Worm (Caenorhabditis elegans) whole organism, late embryonic: Measurements from ENCODE around the gene Y46G5A.20.
A peak's percentile ranks its signal among the peaks of the same experiment; 100 is the strongest.

Source experiments
- C08G9.2 ChIP-seq: sonication (generic microtip); optimal IDR thresholded peaks from 2 replicates; lab custom pipeline; 2016; ENCODE audit warnings: mild to moderate bottlenecking, missing genetic modification characterization, moderate library complexity, missing compliant biosample characterization
- ceh-14 ChIP-seq: sonication (generic microtip); optimal IDR thresholded peaks from 2 replicates; lab custom pipeline; 2016; ENCODE audit warnings: missing genotype, missing genetic modification characterization, missing compliant biosample characterization
- elt-2 ChIP-seq: sonication (generic microtip); optimal IDR thresholded peaks from 2 replicates; lab custom pipeline; 2016; ENCODE audit warnings: missing genetic modification reagents, missing genetic modification characterization, missing compliant biosample characterization
- hlh-30 ChIP-seq: sonication (generic microtip); optimal IDR thresholded peaks from 2 replicates; lab custom pipeline; 2017; ENCODE audit warnings: antibody characterized with exemption, missing genetic modification characterization, missing compliant biosample characterization; ENCODE audit not compliant: insufficient read depth
- odd-2 ChIP-seq: sonication (generic microtip); optimal IDR thresholded peaks from 2 replicates; lab custom pipeline; 2017; ENCODE audit warnings: antibody characterized with exemption, mild to moderate bottlenecking, missing genetic modification characterization, missing compliant biosample characterization
- pha-4 ChIP-seq: fragments of 150-350 bp; optimal IDR thresholded peaks from 2 replicates; lab custom pipeline; 2018; ENCODE audit warnings: missing biosample characterization, missing genetic modification reagents, missing genetic modification characterization
- rnt-1 ChIP-seq: sonication (generic microtip); optimal IDR thresholded peaks from 2 replicates; lab custom pipeline; 2016; ENCODE audit warnings: missing genetic modification characterization, missing compliant biosample characterization
- ttx-3 ChIP-seq: sonication (generic microtip); optimal IDR thresholded peaks from 2 replicates; lab custom pipeline; 2016; ENCODE audit warnings: missing genetic modification reagents, missing genetic modification characterization, missing compliant biosample characterization
- unc-42 ChIP-seq: sonication (generic microtip); optimal IDR thresholded peaks from 2 replicates; lab custom pipeline; 2016; ENCODE audit warnings: missing genotype, missing genetic modification characterization, missing compliant biosample characterization

DNA sequence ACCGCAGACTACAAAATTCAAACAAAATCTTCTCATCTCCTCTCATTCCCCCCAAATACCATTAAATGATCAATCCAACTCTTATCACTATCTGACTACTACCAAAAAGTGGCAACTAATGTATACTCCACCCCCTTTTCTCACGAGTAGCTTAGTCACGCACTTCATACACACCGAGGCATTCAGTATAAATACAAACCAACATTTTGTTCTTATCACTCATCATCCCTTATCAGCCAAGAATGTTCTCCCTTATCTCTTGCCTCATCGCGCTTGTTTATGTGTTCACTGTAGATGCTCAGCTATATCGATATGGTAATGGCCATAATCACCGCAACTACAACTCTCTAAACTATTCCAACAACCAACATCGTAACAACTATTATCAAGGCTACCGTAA is 12.6 kb downstream of the Y46G5A.20 start, which contains the start of gene Y46G5A.36:
- TF ChIP-seq odd-2 = no peak
- TF ChIP-seq pha-4 (tag; lab: Kevin White, UChicago) = no peak
- TF ChIP-seq C08G9.2 = no peak
- no peak for TF ChIP-seq hlh-30 (tag; lab: Kevin White, UChicago)
- TF ChIP-seq ceh-14 (tag; lab: Kevin White, UChicago) = no peak
- no peak for TF ChIP-seq ttx-3 (tag; lab: Kevin White, UChicago)
- TF ChIP-seq unc-42 (tag; lab: Kevin White, UChicago) = no peak
- no peak for TF ChIP-seq rnt-1 (tag; lab: Kevin White, UChicago)
- peak; percentile 94 for TF ChIP-seq elt-2 (tag; lab: Kevin White, UChicago)
